Worm (Caenorhabditis elegans) whole organism, L4 larva: Measurements from ENCODE around the gene rike-1.

ENCODE experiments used
- dve-1 ChIP-seq: sonication (generic microtip); optimal IDR thresholded peaks from 2 replicates; lab custom pipeline; 2017; ENCODE audit warnings: antibody characterized with exemption, mild to moderate bottlenecking, missing genetic modification characterization, missing compliant biosample characterization; ENCODE audit not compliant: insufficient read depth
- fos-1 ChIP-seq: fragments of 150-350 bp; optimal IDR thresholded peaks from 2 replicates; lab custom pipeline; 2014; ENCODE audit warnings: missing biosample characterization, missing genetic modification characterization

DNA sequence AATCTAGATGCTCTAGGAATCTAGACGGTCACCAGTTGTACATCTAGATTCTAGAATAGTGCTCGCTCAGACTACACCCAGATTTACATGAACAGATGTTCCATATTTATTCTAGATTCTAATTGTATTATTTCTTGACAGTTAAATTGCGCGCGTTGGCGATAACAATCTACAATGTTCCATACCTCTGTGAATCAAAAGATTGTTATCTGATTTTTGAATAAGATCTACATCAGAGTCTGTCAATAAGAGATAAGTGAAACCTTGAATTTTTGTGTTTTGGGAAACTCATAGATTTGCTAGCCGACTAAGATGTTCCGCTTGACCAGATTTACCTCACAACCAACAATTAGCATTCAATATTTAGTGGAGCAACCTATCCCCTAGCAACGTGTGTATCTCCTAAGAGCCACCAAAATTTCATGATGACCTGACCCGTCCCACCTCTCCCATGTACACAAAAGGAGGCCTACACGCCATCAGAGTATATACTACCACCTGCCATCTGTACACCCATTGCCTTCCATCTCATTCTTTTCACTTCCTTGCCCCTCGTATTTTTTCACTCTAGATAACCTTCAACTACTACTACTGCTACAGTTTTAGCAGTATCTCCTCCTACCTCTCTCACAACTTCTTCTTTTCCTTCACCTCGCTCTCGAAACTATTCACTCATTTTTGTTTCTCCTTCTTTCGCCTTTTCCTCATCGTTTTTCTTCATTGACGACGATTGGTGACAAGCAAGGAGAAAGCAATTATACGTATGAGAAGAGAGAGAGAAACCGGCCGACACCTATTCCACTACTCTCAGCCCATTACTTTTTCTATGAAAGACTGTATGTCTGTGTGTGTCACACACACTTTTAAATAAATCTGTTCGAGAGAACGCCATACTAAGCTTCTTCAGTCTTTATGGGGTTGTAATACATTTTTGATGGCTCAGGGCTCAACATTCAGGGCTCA lies 38.7 kb downstream of the rike-1 start:
- no peak for TF ChIP-seq dve-1 (tag; lab: Kevin White, UChicago)
- no peak for TF ChIP-seq fos-1
